Fruit fly (Drosophila melanogaster) whole organism, prepupa: ENCODE data around the gene CG43755.

ENCODE experiments used
- Blimp-1 ChIP-seq: fragments of 200-800 bp; sonication (Bioruptor generic); optimal IDR thresholded peaks from 3 replicates; lab custom pipeline; 2017; ENCODE audit warnings: missing biosample characterization, missing genetic modification characterization, mild to moderate bottlenecking, moderate library complexity, missing genetic modification reagents
- CG11294 ChIP-seq: fragments of 200-800 bp; sonication (Bioruptor generic); IDR thresholded peaks from 2 replicates; pipeline ENCODE4 v1.3.6; 2022; ENCODE audit warnings: missing biosample characterization, missing genetic modification characterization
- CG11762 ChIP-seq: fragments of 200-800 bp; sonication (Bioruptor generic); optimal IDR thresholded peaks from 3 replicates; lab custom pipeline; 2016; ENCODE audit warnings: missing biosample characterization, missing genetic modification characterization; ENCODE audit not compliant: insufficient read depth
- CG11902 ChIP-seq: fragments of 200-800 bp; sonication (Bioruptor generic); optimal IDR thresholded peaks from 3 replicates; lab custom pipeline; 2016; ENCODE audit warnings: missing biosample characterization, missing genetic modification characterization
- CG1621 ChIP-seq: fragments of 200-800 bp; sonication (Bioruptor generic); optimal IDR thresholded peaks from 3 replicates; lab custom pipeline; 2018; ENCODE audit warnings: missing biosample characterization, mild to moderate bottlenecking, missing genetic modification characterization
- CG16779 ChIP-seq: fragments of 200-800 bp; sonication (Bioruptor generic); optimal IDR thresholded peaks from 3 replicates; lab custom pipeline; 2017; ENCODE audit warnings: missing biosample characterization, mild to moderate bottlenecking, missing genetic modification characterization
- CG3032 ChIP-seq: fragments of 200-800 bp; optimal IDR thresholded peaks from 2 replicates; lab custom pipeline; 2019; ENCODE audit warnings: missing biosample characterization, mild to moderate bottlenecking, missing genetic modification characterization, moderate library complexity
- CG31627 ChIP-seq: fragments of 200-800 bp; sonication (Bioruptor generic); optimal IDR thresholded peaks from 3 replicates; lab custom pipeline; 2016; ENCODE audit warnings: missing biosample characterization, missing genetic modification characterization
- CG3919 ChIP-seq: fragments of 200-800 bp; sonication (Bioruptor generic); optimal IDR thresholded peaks from 3 replicates; lab custom pipeline; 2016; ENCODE audit warnings: missing biosample characterization, missing genetic modification characterization
- CG6163 ChIP-seq: fragments of 200-800 bp; sonication (Bioruptor generic); IDR thresholded peaks from 3 replicates; pipeline ENCODE4 v1.3.6; 2022; ENCODE audit warnings: missing biosample characterization, missing genetic modification characterization
- CG6276 ChIP-seq: fragments of 200-800 bp; sonication (Bioruptor generic); optimal IDR thresholded peaks from 2 replicates; lab custom pipeline; 2017; ENCODE audit warnings: missing biosample characterization, mild to moderate bottlenecking, missing genetic modification characterization
- CG6808 ChIP-seq: fragments of 200-800 bp; sonication (Bioruptor generic); optimal IDR thresholded peaks from 3 replicates; lab custom pipeline; 2017; ENCODE audit warnings: missing biosample characterization, missing genetic modification characterization, mild to moderate bottlenecking, moderate library complexity, missing genetic modification reagents
- CG8632 ChIP-seq: fragments of 200-800 bp; sonication (Bioruptor generic); optimal IDR thresholded peaks from 3 replicates; lab custom pipeline; 2016; ENCODE audit warnings: missing biosample characterization, missing genetic modification characterization
- Eip75B ChIP-seq: fragments of 200-800 bp; sonication (Bioruptor generic); optimal IDR thresholded peaks from 3 replicates; lab custom pipeline; 2016; ENCODE audit warnings: missing biosample characterization, missing genetic modification characterization
- Eip78C ChIP-seq: fragments of 200-800 bp; sonication (Bioruptor generic); peaks from one replicate; lab custom pipeline; 2016; ENCODE audit warnings: missing biosample characterization, missing genetic modification characterization
- Eip93F ChIP-seq: fragments of 200-800 bp; sonication (Bioruptor generic); optimal IDR thresholded peaks from 2 replicates; lab custom pipeline; 2016; ENCODE audit warnings: missing biosample characterization, mild to moderate bottlenecking, missing genetic modification characterization
- Gug ChIP-seq: fragments of 200-800 bp; sonication (Bioruptor generic); IDR thresholded peaks from 2 replicates; pipeline ENCODE4 v1.3.6; 2022; ENCODE audit warnings: missing biosample characterization, missing genetic modification characterization
- Hr39 ChIP-seq: fragments of 200-800 bp; sonication (Bioruptor generic); optimal IDR thresholded peaks from 2 replicates; lab custom pipeline; 2016; ENCODE audit warnings: missing biosample characterization, missing genetic modification characterization
- Hr4 ChIP-seq: fragments of 200-800 bp; sonication (Bioruptor generic); optimal IDR thresholded peaks from 3 replicates; lab custom pipeline; 2016; ENCODE audit warnings: missing biosample characterization, missing genetic modification characterization
- Lpt ChIP-seq: fragments of 200-800 bp; sonication (Bioruptor generic); optimal IDR thresholded peaks from 3 replicates; lab custom pipeline; 2016; ENCODE audit warnings: missing biosample characterization, missing genetic modification characterization
- Met ChIP-seq: fragments of 200-800 bp; sonication (Bioruptor generic); optimal IDR thresholded peaks from 3 replicates; lab custom pipeline; 2016; ENCODE audit warnings: missing biosample characterization, missing genetic modification characterization
- OdsH ChIP-seq: fragments of 200-800 bp; sonication (Bioruptor generic); optimal IDR thresholded peaks from 3 replicates; lab custom pipeline; 2016; ENCODE audit warnings: missing biosample characterization, missing genetic modification characterization
- Sox14 ChIP-seq: fragments of 200-800 bp; sonication (Bioruptor generic); optimal IDR thresholded peaks from 3 replicates; lab custom pipeline; 2016; ENCODE audit warnings: missing biosample characterization, missing genetic modification characterization
- achi ChIP-seq: fragments of 200-800 bp; sonication (Bioruptor generic); optimal IDR thresholded peaks from 3 replicates; lab custom pipeline; 2016; ENCODE audit warnings: missing biosample characterization, missing genetic modification characterization
- acj6 ChIP-seq: fragments of 200-800 bp; sonication (Bioruptor generic); optimal IDR thresholded peaks from 3 replicates; lab custom pipeline; 2016; ENCODE audit warnings: missing biosample characterization, missing genetic modification characterization
- cyc ChIP-seq: fragments of 200-800 bp; sonication (Bioruptor generic); optimal IDR thresholded peaks from 3 replicates; lab custom pipeline; 2016; ENCODE audit warnings: missing biosample characterization, missing genetic modification characterization
- dac ChIP-seq: fragments of 200-800 bp; sonication (Bioruptor generic); optimal IDR thresholded peaks from 2 replicates; lab custom pipeline; 2017; ENCODE audit warnings: missing biosample characterization, mild to moderate bottlenecking, missing genetic modification characterization
- dsx ChIP-seq: fragments of 200-800 bp; optimal IDR thresholded peaks from 3 replicates; lab custom pipeline; 2019; ENCODE audit warnings: missing biosample characterization, mild to moderate bottlenecking, missing genetic modification characterization, moderate library complexity; ENCODE audit not compliant: poor library complexity, severe bottlenecking
- eg ChIP-seq: fragments of 200-800 bp; sonication (Bioruptor generic); IDR thresholded peaks from 3 replicates; pipeline ENCODE4 v1.3.6; 2022; ENCODE audit warnings: missing biosample characterization, missing genetic modification characterization
- fd59A ChIP-seq: fragments of 200-800 bp; sonication (Bioruptor generic); optimal IDR thresholded peaks from 2 replicates; lab custom pipeline; 2017; ENCODE audit warnings: missing biosample characterization, mild to moderate bottlenecking, missing genetic modification characterization, missing genetic modification reagents
- fd85E ChIP-seq: fragments of 200-800 bp; sonication (Bioruptor generic); optimal IDR thresholded peaks from 3 replicates; lab custom pipeline; 2016; ENCODE audit warnings: missing biosample characterization, missing genetic modification characterization
- net ChIP-seq: fragments of 200-800 bp; sonication (Bioruptor generic); optimal IDR thresholded peaks from 3 replicates; lab custom pipeline; 2016; ENCODE audit warnings: missing biosample characterization, missing genetic modification characterization
- salr ChIP-seq, 2 experiments: fragments of 200-800 bp; sonication (Bioruptor generic); optimal IDR thresholded peaks; 3 replicates each; lab custom pipeline; 2016 to 2018; ENCODE audit warnings: missing biosample characterization in 2 of 2, missing genetic modification characterization in 2 of 2, mild to moderate bottlenecking in 1 of 2
- ss ChIP-seq, 2 experiments: fragments of 200-800 bp; sonication (Bioruptor generic); optimal IDR thresholded peaks; 2 replicates in 1 of 2; 3 replicates in 1 of 2; lab custom pipeline; 2017 to 2018; ENCODE audit warnings: mild to moderate bottlenecking in 2 of 2, missing biosample characterization in 2 of 2, missing genetic modification characterization in 2 of 2, moderate library complexity in 1 of 2

CG43755 gene

DNA sequence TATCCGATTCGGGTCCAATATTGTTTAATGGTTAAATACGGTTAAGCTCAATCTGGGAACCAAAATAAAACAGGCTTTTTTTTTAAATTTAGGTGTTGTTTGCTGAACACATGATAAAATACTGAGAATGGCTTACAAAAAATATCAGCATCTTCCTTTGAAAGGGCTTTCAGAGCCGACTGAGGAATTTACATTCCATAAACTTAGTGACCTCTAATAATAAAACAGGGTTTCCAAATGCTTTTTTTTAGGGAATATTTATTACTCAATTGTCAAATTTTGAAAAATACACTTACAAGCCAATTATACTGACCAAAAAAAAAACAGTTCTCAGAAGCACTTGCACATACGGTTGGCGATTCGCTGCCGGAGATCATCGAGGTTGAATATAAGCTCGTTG lies at the start of gene CG43755:
TSS of gene CG43755 (minus strand) at position 101 of the 400 bp plus-strand sequence.
- TF ChIP-seq Eip75B, result no peak
- TF ChIP-seq CG11294 (GFP tag; lab: Robert Waterston, UW), result no peak
- TF ChIP-seq CG6808, result no peak
- TF ChIP-seq fd85E (GFP tag; lab: Kevin White, UChicago), result no peak
- TF ChIP-seq cyc (GFP tag; lab: Kevin White, UChicago), result no peak
- no peak for TF ChIP-seq Blimp-1 (GFP tag; lab: Kevin White, UChicago)
- no peak for TF ChIP-seq OdsH (GFP tag; lab: Kevin White, UChicago)
- TF ChIP-seq fd59A (GFP tag; lab: Kevin White, UChicago), result no peak
- TF ChIP-seq CG11902 (GFP tag; lab: Kevin White, UChicago), result no peak
- TF ChIP-seq Eip78C (GFP tag; lab: Kevin White, UChicago), result no peak
- TF ChIP-seq Met (GFP tag; lab: Kevin White, UChicago), result no peak
- no peak for TF ChIP-seq Eip93F (GFP tag; lab: Kevin White, UChicago)
- TF ChIP-seq dac (GFP tag; lab: Kevin White, UChicago), result no peak
- no peak for TF ChIP-seq Sox14 (GFP tag; lab: Kevin White, UChicago)
- no peak for TF ChIP-seq eg (GFP tag; lab: Robert Waterston, UW)
- no peak for TF ChIP-seq Hr4
- no peak for TF ChIP-seq Lpt (GFP tag; lab: Kevin White, UChicago)
- no peak for TF ChIP-seq Hr39 (GFP tag; lab: Kevin White, UChicago)
- TF ChIP-seq Gug (GFP tag; lab: Robert Waterston, UW), result no peak
- TF ChIP-seq salr (GFP tag; optimal IDR thresholded peaks at IDR 0.05; lab: Kevin White, UChicago), result no peak

DNA sequence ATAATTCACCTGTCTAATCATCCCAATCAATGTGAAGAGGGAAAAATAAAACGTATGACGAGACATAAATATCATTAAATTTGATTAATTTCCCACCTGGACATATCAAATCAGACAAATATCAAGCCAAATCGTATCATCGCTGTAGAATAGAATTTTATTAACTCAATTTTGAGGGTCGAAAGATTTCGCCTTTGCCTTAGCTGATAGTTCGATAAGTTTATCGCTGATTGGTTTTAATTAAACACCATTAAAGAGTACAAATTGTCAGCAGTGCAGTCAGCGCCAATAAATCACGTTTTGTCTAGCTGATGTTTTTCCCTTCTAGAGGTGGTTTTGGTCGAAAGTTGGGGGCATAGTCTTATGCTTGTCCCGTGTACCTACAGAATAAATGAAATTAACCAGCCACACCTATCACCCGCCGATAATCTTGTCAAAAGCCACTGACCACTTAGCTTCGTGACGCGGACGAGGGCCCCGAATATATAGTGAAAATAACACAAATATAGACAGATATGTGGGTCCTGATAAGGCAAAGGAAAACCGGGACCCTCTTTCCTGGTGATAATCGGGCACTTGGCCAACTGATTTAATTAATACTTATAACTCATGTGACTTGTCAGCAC lies 49.4 kb upstream of the CG43755 start:
- no peak for TF ChIP-seq CG1621
- no peak for TF ChIP-seq acj6 (GFP tag; lab: Kevin White, UChicago)
- no peak for TF ChIP-seq CG31627
- TF ChIP-seq CG3919, result no peak
- TF ChIP-seq achi (GFP tag; lab: Kevin White, UChicago), result no peak
- TF ChIP-seq CG11762 (GFP tag; lab: Kevin White, UChicago), result no peak
- no peak for TF ChIP-seq Eip93F (GFP tag; lab: Kevin White, UChicago)
- no peak for TF ChIP-seq CG8632 (GFP tag; lab: Kevin White, UChicago)
- no peak for TF ChIP-seq CG3032 (tag; lab: Kevin White, UChicago)
- TF ChIP-seq net (GFP tag; lab: Kevin White, UChicago), result no peak
- no peak for TF ChIP-seq CG16779 (tag; lab: Kevin White, UChicago)

DNA sequence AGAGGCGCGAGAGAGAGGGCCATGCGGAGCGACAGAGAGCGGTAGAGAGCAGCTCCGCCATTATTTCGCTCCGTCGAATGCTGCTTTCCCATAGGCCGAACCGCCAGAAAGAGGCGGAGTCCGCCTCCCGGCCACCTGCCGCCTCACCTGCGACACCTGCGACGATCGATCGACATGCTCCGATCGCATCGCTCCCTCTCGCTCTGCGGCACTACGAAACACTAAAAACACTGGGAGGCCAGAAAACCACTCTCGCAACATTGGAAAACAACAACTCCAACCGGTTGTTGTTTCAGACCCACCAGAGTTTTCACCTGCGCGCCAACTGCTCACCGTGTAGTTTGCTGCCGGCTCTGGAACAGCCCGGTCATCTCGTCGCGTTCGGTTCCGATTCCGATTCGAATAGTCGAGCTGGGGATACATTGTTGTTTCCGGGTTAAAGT lies 48.2 kb upstream of the CG43755 start, which contains the start of gene al:
TSS of gene al (plus strand) at position 333 of the 443 bp plus-strand sequence.
- TF ChIP-seq ss (GFP tag; optimal IDR thresholded peaks at IDR 0.05; lab: Kevin White, UChicago) (peak in 1 of 2 experiments; percentile 45), cyc (GFP tag; lab: Kevin White, UChicago) (no peak), CG1621 (peak; percentile 4), Eip78C (GFP tag; lab: Kevin White, UChicago) (peak; percentile 52), CG6163 (GFP tag; lab: Robert Waterston, UW) (0 out of 3 replicates have a peak, but pooled peaks have one; percentile 20), CG11762 (GFP tag; lab: Kevin White, UChicago) (no peak), dsx (GFP tag; lab: Kevin White, UChicago) (peak; percentile 89)

DNA sequence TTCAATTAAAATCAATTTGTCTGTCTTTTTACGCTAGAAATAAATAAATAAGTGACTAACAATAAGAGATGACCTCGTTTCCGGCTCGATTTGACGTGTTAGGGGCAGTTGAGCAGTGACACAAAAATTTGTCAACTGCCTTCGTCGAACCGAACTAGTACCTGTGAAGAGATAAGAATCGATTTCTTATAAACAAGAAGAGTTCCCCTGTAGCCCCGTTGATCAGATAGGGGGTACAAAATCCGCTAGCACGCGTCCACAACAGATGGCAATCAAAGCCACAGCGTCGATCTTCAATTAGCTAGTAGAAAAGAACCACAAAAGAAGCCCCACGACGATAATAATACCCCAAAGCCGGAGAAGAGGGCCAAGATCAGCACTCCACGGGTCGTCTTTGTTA lies 42.2 kb upstream of the CG43755 start:
- TF ChIP-seq CG6808 (no peak), fd59A (GFP tag; lab: Kevin White, UChicago) (no peak), net (GFP tag; lab: Kevin White, UChicago) (no peak), Hr39 (GFP tag; lab: Kevin White, UChicago) (no peak), ss (GFP tag; optimal IDR thresholded peaks at IDR 0.05; lab: Kevin White, UChicago) (no peak), Eip75B (no peak), CG6276 (no peak), Eip93F (GFP tag; lab: Kevin White, UChicago) (no peak)
- TF ChIP-seq, all 60 proteins: peak for 0
